Fruit fly (Drosophila melanogaster) whole organism, adult: ENCODE measurements around the gene CG15027.

Experiments used
- CG12768 ChIP-seq: fragments of 200-800 bp; sonication (Bioruptor generic); optimal IDR thresholded peaks from 2 replicates; lab custom pipeline; 2017; ENCODE audit warnings: missing biosample characterization, missing genetic modification characterization, mild to moderate bottlenecking, moderate library complexity, missing genetic modification reagents
- CG5204 ChIP-seq: fragments of 200-800 bp; sonication (Bioruptor generic); optimal IDR thresholded peaks from 2 replicates; lab custom pipeline; 2016; ENCODE audit warnings: missing biosample characterization, missing genetic modification characterization
- cnc ChIP-seq, 2 experiments: fragments of >200 bp; optimal IDR thresholded peaks; 2 replicates each; lab custom pipeline; 2017

DNA sequence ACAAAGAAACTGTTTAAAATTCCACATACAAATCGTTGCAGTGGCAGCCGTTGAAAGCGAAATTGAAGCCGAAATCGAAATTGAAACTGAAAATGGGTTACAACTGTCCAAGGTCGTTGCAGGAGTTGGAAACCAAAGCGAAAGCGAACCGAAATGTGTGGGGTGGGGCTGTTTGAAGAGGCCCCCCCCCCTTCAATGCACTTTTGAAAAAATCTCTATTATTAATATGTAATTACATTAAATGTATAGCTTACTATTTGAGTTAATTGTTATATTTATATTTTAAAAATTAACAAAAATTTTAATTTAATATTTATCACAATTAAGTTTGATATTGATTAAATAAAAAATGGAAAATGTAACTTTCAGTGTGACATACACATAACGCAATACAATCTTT is 36.1 kb upstream of the CG15027 start:
- TF ChIP-seq cnc (optimal IDR thresholded peaks at IDR 0.05; lab: Kevin White, UChicago) (no peak), CG5204 (no peak), CG12768 (GFP tag; lab: Kevin White, UChicago) (no peak)
